Worm (Caenorhabditis elegans) whole organism, early embryonic: ENCODE results near the gene srh-219.

Experiments
- B0310.2 ChIP-seq: sonication (generic microtip); optimal IDR thresholded peaks from 2 replicates; lab custom pipeline; 2016; ENCODE audit warnings: mild to moderate bottlenecking, missing genetic modification characterization, missing compliant biosample characterization
- ama-1 ChIP-seq: fragments of 150-350 bp; optimal IDR thresholded peaks from 2 replicates; lab custom pipeline; 2014
- ceh-13 ChIP-seq: fragments of 200-800 bp; sonication (Bioruptor generic); optimal IDR thresholded peaks from 2 replicates; lab custom pipeline; 2018; ENCODE audit warnings: mild to moderate bottlenecking, missing genetic modification characterization, missing compliant biosample characterization
- ceh-36 ChIP-seq: sonication (generic microtip); optimal IDR thresholded peaks from 2 replicates; lab custom pipeline; 2016; ENCODE audit warnings: missing genetic modification characterization, inconsistent platforms, missing compliant biosample characterization
- flt-1 ChIP-seq: fragments of 200-800 bp; sonication (Bioruptor generic); IDR thresholded peaks from 2 replicates; pipeline ENCODE4 v1.3.6; 2022; ENCODE audit warnings: missing genetic modification characterization, missing compliant biosample characterization
- hmg-4 ChIP-seq: fragments of 200-800 bp; sonication (Bioruptor generic); optimal IDR thresholded peaks from 2 replicates; lab custom pipeline; 2018; ENCODE audit warnings: mild to moderate bottlenecking, missing genetic modification characterization, missing compliant biosample characterization
- hnd-1 ChIP-seq: sonication (generic microtip); optimal IDR thresholded peaks from 2 replicates; lab custom pipeline; 2016; ENCODE audit warnings: missing genetic modification characterization, missing compliant biosample characterization
- scrt-1 ChIP-seq: fragments of 200-800 bp; sonication (Bioruptor generic); IDR thresholded peaks from 2 replicates; pipeline ENCODE4 v1.3.6; 2022; ENCODE audit warnings: missing genetic modification characterization, missing compliant biosample characterization
- sea-1 ChIP-seq: fragments of 200-800 bp; sonication (Bioruptor generic); conservative IDR thresholded peaks from 2 replicates; pipeline ENCODE4 v1.3.6; 2022; ENCODE audit warnings: missing genetic modification characterization, missing compliant biosample characterization
- tbx-37 ChIP-seq: fragments of 200-800 bp; sonication (Bioruptor generic); conservative IDR thresholded peaks from 2 replicates; pipeline ENCODE4 v1.3.6; 2022; ENCODE audit warnings: missing genetic modification reagents, missing genetic modification characterization, missing compliant biosample characterization
- tra-4 ChIP-seq: sonication (generic microtip); optimal IDR thresholded peaks from 2 replicates; lab custom pipeline; 2017; ENCODE audit warnings: missing genetic modification characterization, missing compliant biosample characterization

DNA sequence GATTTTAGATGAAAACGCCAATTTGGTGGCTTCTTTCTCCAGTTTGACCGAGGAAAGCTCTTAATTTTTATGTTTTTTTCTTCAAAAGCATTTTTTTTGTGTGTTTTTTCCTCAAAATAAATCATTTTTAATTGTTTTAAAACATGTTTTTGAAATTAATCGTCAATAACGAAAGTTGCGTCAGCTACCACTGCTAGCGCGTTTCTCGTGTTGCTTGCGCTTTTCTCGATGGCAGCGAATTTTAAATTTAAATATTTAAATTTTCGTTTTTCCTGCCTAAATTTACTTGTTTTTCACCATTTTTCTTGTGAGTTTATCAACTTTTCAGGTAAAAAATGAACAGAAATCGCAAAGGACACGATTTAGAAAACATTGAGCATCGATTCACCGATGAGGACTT, 42.7 kb downstream of the srh-219 start, which contains the start of gene prde-1:
- TF ChIP-seq ceh-13 (no peak), B0310.2 (no peak), ama-1 (lab: Kevin White, UChicago) (no peak), hmg-4 (GFP tag; lab: Kevin White, UChicago) (no peak), hnd-1 (tag; lab: Kevin White, UChicago) (no peak), sea-1 (GFP tag; lab: Robert Waterston, UW) (no peak), tra-4 (tag; lab: Kevin White, UChicago) (no peak), flt-1 (no peak), tbx-37 (GFP tag; lab: Robert Waterston, UW) (no peak), ceh-36 (tag; lab: Kevin White, UChicago) (no peak), scrt-1 (no peak)
